Worm (Caenorhabditis elegans) whole organism, L4 larva: ENCODE results near the gene T05A8.6.

Experiments used
- egl-27 ChIP-seq: sonication (generic microtip); optimal IDR thresholded peaks from 3 replicates; lab custom pipeline; 2017; ENCODE audit warnings: missing biosample characterization, missing genetic modification reagents, missing genetic modification characterization
- fos-1 ChIP-seq: fragments of 150-350 bp; optimal IDR thresholded peaks from 2 replicates; lab custom pipeline; 2014; ENCODE audit warnings: missing biosample characterization, missing genetic modification characterization
- hlh-11 ChIP-seq: fragments of 200-800 bp; sonication (Bioruptor generic); optimal IDR thresholded peaks from 2 replicates; lab custom pipeline; 2018; ENCODE audit warnings: mild to moderate bottlenecking, missing genetic modification characterization, missing compliant biosample characterization
- lin-13 ChIP-seq: fragments of 150-350 bp; optimal IDR thresholded peaks from 2 replicates; lab custom pipeline; 2014; ENCODE audit warnings: missing biosample characterization, missing genetic modification reagents, missing genetic modification characterization
- lin-39 ChIP-seq: fragments of 150-350 bp; optimal IDR thresholded peaks from 2 replicates; lab custom pipeline; 2014; ENCODE audit warnings: missing biosample characterization, missing genetic modification reagents, missing genetic modification characterization
- mdl-1 ChIP-seq, 2 experiments: fragments of 150-350 bp in 1 of 2; sonication (generic microtip) in 1 of 2; optimal IDR thresholded peaks; 2 replicates each; lab custom pipeline; 2014 to 2017; ENCODE audit warnings: missing biosample characterization in 2 of 2, missing genetic modification characterization in 2 of 2
- skn-1 ChIP-seq: fragments of 150-350 bp; optimal IDR thresholded peaks from 2 replicates; lab custom pipeline; 2014; ENCODE audit warnings: missing biosample characterization, missing genetic modification characterization
- snpc-1.2 ChIP-seq: fragments of 200-800 bp; sonication (Bioruptor generic); IDR thresholded peaks from 2 replicates; pipeline ENCODE4 v1.3.6; 2022; ENCODE audit warnings: missing genetic modification reagents, missing genetic modification characterization, missing compliant biosample characterization
- zag-1 ChIP-seq: fragments of 150-350 bp; optimal IDR thresholded peaks from 2 replicates; lab custom pipeline; 2014; ENCODE audit warnings: missing biosample characterization, missing genetic modification characterization
- zfp-2 ChIP-seq: sonication (generic microtip); optimal IDR thresholded peaks from 2 replicates; lab custom pipeline; 2016; ENCODE audit warnings: mild to moderate bottlenecking, missing genetic modification characterization, missing compliant biosample characterization

ce11 chrII:2710919-2711318, 28.6 kb downstream of the T05A8.6 start, which contains the start of gene T05A8.2:
- TF ChIP-seq zfp-2 (tag; lab: Kevin White, UChicago) (no peak), zag-1 (tag; lab: Kevin White, UChicago) (no peak), snpc-1.2 (GFP tag; lab: Robert Waterston, UW) (no peak), egl-27 (tag; lab: Kevin White, UChicago) (no peak), skn-1 (tag; lab: Kevin White, UChicago) (no peak), lin-13 (GFP tag; lab: Kevin White, UChicago) (no peak), lin-39 (tag; lab: Kevin White, UChicago) (no peak), mdl-1 (tag; optimal IDR thresholded peaks at IDR 0.05; lab: Kevin White, UChicago) (no peak), hlh-11 (tag; lab: Kevin White, UChicago) (no peak), fos-1 (tag; lab: Kevin White, UChicago) (no peak)
